Worm (Caenorhabditis elegans): Measurements from ENCODE around the gene F40G12.4.
"Not testable (repeated sequence)": the region's sequence is repeated elsewhere in the genome, so short reads cannot be mapped to it uniquely, and the experiment has no call there.

Gene F40G12.4

DNA sequence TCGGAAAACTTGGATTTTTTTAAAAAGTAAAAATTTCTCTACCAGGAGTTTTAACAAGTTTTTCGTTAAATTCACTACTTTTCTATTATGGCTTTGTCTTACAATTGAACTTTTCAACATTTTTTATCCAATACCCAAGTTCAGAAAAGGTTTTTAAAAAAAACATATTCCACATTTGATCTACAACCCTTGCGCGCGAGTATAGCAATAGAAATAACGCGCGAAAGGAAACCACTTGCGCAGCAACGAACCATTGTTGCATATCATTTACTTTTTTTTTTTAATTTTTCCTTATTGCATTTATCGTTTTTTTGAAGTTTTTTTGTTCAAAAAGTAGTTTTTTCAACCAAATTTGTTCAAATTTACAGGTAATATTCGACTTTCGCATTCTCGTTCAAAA is 17.3 kb upstream of the F40G12.4 start, which contains the start of gene F40G12.11:
F40G12.11 (plus strand) TSS at position 369 of the 400 bp plus-strand sequence.
- no peak for TF ChIP-seq flt-1 (GFP tag; IDR thresholded peaks at IDR 0.05)

DNA sequence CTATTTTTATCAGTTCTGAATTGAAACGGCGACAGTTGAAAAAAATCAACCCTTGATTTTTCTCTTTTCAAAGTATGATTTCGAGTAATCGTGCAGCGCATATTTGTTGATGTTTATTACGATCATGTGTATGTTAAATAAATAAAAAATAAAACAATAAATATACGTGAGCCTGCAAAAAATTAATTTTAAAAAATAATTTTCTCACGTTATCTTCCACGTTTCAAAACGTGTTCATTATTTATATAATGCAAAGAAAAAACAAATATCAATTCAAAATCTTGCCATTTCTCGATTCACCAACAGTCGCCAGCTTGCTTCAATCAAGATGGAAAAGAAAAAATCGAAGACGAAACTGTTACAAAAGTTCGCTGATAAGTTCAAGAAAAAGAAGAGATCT is 14.7 kb upstream of the F40G12.4 start, which contains the start of gene F40G12.10:
F40G12.10 (plus strand) TSS at position 301 of the 400 bp plus-strand sequence.
- TF ChIP-seq tbx-11 (GFP tag; IDR thresholded peaks at IDR 0.05) (no peak), sea-1 (GFP tag; conservative IDR thresholded peaks at IDR 0.05) (no peak), F13C5.2 (tag; optimal IDR thresholded peaks at IDR 0.05) (no peak), B0310.2 (tag; optimal IDR thresholded peaks at IDR 0.05) (no peak), hmbx-1 (tag; optimal IDR thresholded peaks at IDR 0.05) (no peak), tra-4 (tag; optimal IDR thresholded peaks at IDR 0.05) (no peak), pes-1 (GFP tag; IDR thresholded peaks at IDR 0.05) (no peak), scrt-1 (GFP tag; IDR thresholded peaks at IDR 0.05) (no peak), ets-7 (tag; optimal IDR thresholded peaks at IDR 0.05) (no peak), hmg-4 (GFP tag; optimal IDR thresholded peaks at IDR 0.05) (no peak), aly-1 (tag; optimal IDR thresholded peaks at IDR 0.05) (no peak), flt-1 (GFP tag; IDR thresholded peaks at IDR 0.05) (no peak), ceh-36 (tag; optimal IDR thresholded peaks at IDR 0.05) (no peak), ceh-13 (GFP tag; optimal IDR thresholded peaks at IDR 0.05) (no peak), hnd-1 (tag; optimal IDR thresholded peaks at IDR 0.05) (no peak), tbx-37 (GFP tag; conservative IDR thresholded peaks at IDR 0.05) (no peak), ama-1 (optimal IDR thresholded peaks at IDR 0.05) (no peak)

DNA sequence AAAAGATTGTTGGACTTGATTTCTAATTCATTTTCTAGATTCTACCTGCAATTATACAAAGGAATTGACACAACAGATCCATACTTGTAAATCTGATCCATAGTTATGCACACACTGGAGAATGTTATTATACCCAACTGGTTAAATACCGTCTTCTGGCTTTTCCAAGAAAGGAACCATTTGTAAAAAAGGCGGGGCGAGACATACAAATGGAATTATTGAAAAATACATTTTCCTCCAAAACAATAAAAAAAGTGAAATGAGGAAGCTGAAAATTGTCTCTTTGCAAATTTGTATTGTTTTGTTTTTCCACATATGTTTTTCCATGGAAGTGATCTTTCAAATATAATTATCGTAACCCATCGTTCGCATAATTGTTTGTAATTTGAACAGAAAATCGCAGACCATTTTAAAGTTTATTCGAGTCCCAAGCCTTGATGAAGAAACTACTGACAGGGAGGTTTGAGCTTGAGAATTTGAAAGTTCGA is 13.8 kb upstream of the F40G12.4 start, which contains the start of the genes srt-74 and F40G12.9:
srt-74 (minus strand) TSS at position 101 of the 488 bp plus-strand sequence.
F40G12.9 (plus strand) TSS at position 438 of the 488 bp plus-strand sequence.
- no peak for TF ChIP-seq tbx-11 (GFP tag; IDR thresholded peaks at IDR 0.05)
- TF ChIP-seq ama-1 (optimal IDR thresholded peaks at IDR 0.05), result no peak
- no peak for TF ChIP-seq tra-4 (tag; optimal IDR thresholded peaks at IDR 0.05)
- no peak for TF ChIP-seq hmg-4 (GFP tag; optimal IDR thresholded peaks at IDR 0.05)
- no peak for TF ChIP-seq ceh-13 (GFP tag; optimal IDR thresholded peaks at IDR 0.05)
- no peak for TF ChIP-seq aly-1 (tag; optimal IDR thresholded peaks at IDR 0.05)
- TF ChIP-seq scrt-1 (GFP tag; IDR thresholded peaks at IDR 0.05), result no peak
- TF ChIP-seq pes-1 (GFP tag; IDR thresholded peaks at IDR 0.05), result no peak
- TF ChIP-seq sea-1 (GFP tag; conservative IDR thresholded peaks at IDR 0.05), result no peak
- TF ChIP-seq ceh-36 (tag; optimal IDR thresholded peaks at IDR 0.05), result no peak

DNA sequence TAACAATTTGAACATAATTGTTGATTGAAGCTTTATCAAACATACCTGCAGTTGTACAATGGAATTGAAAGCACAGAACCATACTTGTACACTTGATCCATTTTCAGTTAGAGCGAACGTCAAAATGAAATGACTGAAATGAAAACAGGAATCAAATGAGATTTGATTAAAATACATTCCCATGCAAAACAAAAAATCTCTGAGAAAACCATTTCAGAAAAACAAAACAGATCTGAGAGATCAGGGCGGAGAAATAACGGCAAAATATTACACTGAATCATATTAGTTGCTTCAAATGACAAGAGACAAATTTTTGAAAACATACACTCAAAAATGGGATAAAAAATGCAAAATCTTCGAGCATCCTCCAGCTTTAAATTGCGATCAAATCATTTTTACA is 11.3 kb upstream of the F40G12.4 start, which contains the start of gene srt-33:
srt-33 (minus strand) TSS at position 101 of the 400 bp plus-strand sequence.
- TF ChIP-seq ceh-13 (GFP tag; optimal IDR thresholded peaks at IDR 0.05) (no peak), ama-1 (optimal IDR thresholded peaks at IDR 0.05) (no peak)

- not testable (repeated sequence) for TF ChIP-seq ceh-36 (tag; optimal IDR thresholded peaks at IDR 0.05); scrt-1 (GFP tag; IDR thresholded peaks at IDR 0.05); F13C5.2 (tag; optimal IDR thresholded peaks at IDR 0.05)
Observed at ce11 chrV:14274268-14274667, 5.8 kb upstream of the F40G12.4 start, which contains the start of gene F40G12.7. Gene F40G12.7, plus strand, starts transcription at chrV:14274568.

- TF ChIP-seq hmbx-1 (tag; optimal IDR thresholded peaks at IDR 0.05) (no peak), B0310.2 (tag; optimal IDR thresholded peaks at IDR 0.05) (no peak), flt-1 (GFP tag; IDR thresholded peaks at IDR 0.05) (no peak)
Observed at ce11 chrV:14273019-14273418, 4.5 kb upstream of the F40G12.4 start, which contains the start of gene F40G12.6. Gene F40G12.6, minus strand, starts transcription at chrV:14273119.

DNA sequence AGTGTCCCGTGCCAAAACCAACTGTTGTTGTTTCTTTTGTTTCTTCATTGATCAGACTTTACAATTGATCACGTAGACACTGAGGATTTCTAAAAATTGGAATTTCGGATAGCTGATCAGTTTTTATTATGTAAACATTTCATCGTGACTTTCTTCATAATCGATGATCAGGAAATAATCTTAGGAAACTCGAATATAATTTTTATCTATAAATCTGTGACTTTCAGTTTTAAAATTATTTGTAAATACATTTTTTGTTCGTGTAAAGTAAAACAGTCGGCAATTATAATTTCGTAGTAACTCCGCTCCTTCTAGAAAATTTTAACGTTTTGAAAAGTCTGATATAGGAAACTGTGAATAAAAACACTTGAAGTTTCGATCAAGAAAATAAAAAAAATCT is 2.2 kb upstream of the F40G12.4 start, which contains the start of gene F40G12.5:
F40G12.5 (minus strand) TSS at position 101 of the 400 bp plus-strand sequence.
- no peak for TF ChIP-seq F13C5.2 (tag; optimal IDR thresholded peaks at IDR 0.05)
- no peak for TF ChIP-seq hnd-1 (tag; optimal IDR thresholded peaks at IDR 0.05)
- no peak for TF ChIP-seq tbx-37 (GFP tag; conservative IDR thresholded peaks at IDR 0.05)
- TF ChIP-seq ceh-36 (tag; optimal IDR thresholded peaks at IDR 0.05), result no peak
- no peak for TF ChIP-seq flt-1 (GFP tag; IDR thresholded peaks at IDR 0.05)
- TF ChIP-seq hmg-4 (GFP tag; optimal IDR thresholded peaks at IDR 0.05), result no peak
- TF ChIP-seq aly-1 (tag; optimal IDR thresholded peaks at IDR 0.05), result no peak
- no peak for TF ChIP-seq tra-4 (tag; optimal IDR thresholded peaks at IDR 0.05)
- no peak for TF ChIP-seq ets-7 (tag; optimal IDR thresholded peaks at IDR 0.05)
- TF ChIP-seq ama-1 (optimal IDR thresholded peaks at IDR 0.05), result no peak

DNA sequence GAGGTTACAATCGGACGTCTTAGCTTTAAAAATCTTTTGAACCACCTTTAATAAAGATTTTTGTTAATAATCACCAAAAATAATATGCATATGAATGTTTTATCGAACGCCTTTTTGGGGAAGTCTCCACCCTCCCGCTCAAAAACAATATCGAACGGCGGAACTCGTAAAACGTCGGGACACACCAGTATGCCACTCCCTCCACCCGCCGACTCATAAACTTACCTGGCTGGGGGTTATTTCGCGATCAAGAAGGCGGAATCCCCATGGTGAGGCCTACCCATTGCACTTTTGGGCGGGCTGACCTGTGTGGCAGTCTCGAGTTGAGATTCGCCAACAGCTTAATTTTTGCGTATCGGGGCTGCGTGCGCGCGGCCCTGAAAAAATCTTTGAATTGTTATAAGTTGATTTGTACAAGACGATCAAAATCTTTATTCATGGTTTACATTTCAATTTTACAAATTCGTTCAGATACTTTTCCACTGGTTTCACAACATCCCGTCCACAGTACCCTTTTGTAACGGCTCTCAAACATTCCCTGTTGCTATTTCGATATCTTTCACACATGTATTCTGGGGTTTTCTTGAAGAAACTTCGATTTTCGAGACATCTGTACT is 1.1 kb downstream of the F40G12.4 start:
- TF ChIP-seq tbx-37 (GFP tag; conservative IDR thresholded peaks at IDR 0.05), result no peak
- no peak for TF ChIP-seq hnd-1 (tag; optimal IDR thresholded peaks at IDR 0.05)
- TF ChIP-seq ceh-13 (GFP tag; optimal IDR thresholded peaks at IDR 0.05), result no peak

DNA sequence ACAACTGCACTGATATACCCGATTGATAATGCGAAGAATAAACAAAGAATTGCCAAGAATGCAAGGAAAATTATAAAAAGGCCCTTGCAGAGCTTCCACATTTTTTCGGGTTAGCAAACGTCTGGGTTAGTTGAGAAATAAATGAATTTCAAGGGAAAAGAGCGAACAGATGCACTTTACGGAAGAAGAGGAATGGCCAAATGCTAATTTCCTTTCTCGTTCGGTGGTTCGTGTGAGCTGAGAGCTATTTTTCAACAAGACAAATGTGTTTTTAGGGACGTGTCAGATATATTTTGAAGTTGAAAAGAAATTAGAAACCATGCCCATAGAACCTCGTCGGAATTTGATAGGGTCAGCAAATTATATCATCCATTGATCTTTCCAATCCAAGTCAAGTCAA is 7.7 kb downstream of the F40G12.4 start, which contains the start of gene F40G12.2:
F40G12.2 (minus strand) TSS at position 101 of the 400 bp plus-strand sequence.
- TF ChIP-seq tbx-37 (GFP tag; conservative IDR thresholded peaks at IDR 0.05), result no peak
- no peak for TF ChIP-seq hmg-4 (GFP tag; optimal IDR thresholded peaks at IDR 0.05)
- TF ChIP-seq tra-4 (tag; optimal IDR thresholded peaks at IDR 0.05), result no peak
- TF ChIP-seq F13C5.2 (tag; optimal IDR thresholded peaks at IDR 0.05), result no peak
- no peak for TF ChIP-seq ceh-13 (GFP tag; optimal IDR thresholded peaks at IDR 0.05)
- TF ChIP-seq scrt-1 (GFP tag; IDR thresholded peaks at IDR 0.05), result no peak
- TF ChIP-seq ama-1 (optimal IDR thresholded peaks at IDR 0.05), result no peak
- no peak for TF ChIP-seq ceh-36 (tag; optimal IDR thresholded peaks at IDR 0.05)
- TF ChIP-seq sea-1 (GFP tag; conservative IDR thresholded peaks at IDR 0.05), result no peak
- TF ChIP-seq hmbx-1 (tag; optimal IDR thresholded peaks at IDR 0.05), result no peak
- no peak for TF ChIP-seq ets-7 (tag; optimal IDR thresholded peaks at IDR 0.05)
- no peak for TF ChIP-seq pes-1 (GFP tag; IDR thresholded peaks at IDR 0.05)
- no peak for TF ChIP-seq aly-1 (tag; optimal IDR thresholded peaks at IDR 0.05)
- TF ChIP-seq hnd-1 (tag; optimal IDR thresholded peaks at IDR 0.05), result no peak

All from whole organism, early embryonic.